Fruit fly (Drosophila melanogaster) whole organism, embryonic: ENCODE results near the gene CG34327.

Source experiments
- Atf6 ChIP-seq: fragments of 200-800 bp; sonication (Bioruptor generic); IDR thresholded peaks from 2 replicates; pipeline ENCODE4 v1.3.6; 2022; ENCODE audit warnings: missing biosample characterization, missing genetic modification characterization
- CG10209 ChIP-seq: fragments of 200-800 bp; sonication (Bioruptor generic); optimal IDR thresholded peaks from 3 replicates; lab custom pipeline; 2017; ENCODE audit warnings: missing biosample characterization, mild to moderate bottlenecking, missing genetic modification characterization, missing genetic modification reagents
- CG10321 ChIP-seq: fragments of 200-800 bp; sonication (Bioruptor generic); IDR thresholded peaks from 2 replicates; pipeline ENCODE4 v1.3.6; 2022; ENCODE audit warnings: missing biosample characterization, missing genetic modification characterization
- CG11247 ChIP-seq: fragments of 200-800 bp; sonication (Bioruptor generic); IDR thresholded peaks from 2 replicates; pipeline ENCODE4 v1.3.6; 2022; ENCODE audit warnings: missing biosample characterization, missing genetic modification characterization
- CG1233 ChIP-seq: fragments of 200-800 bp; sonication (Bioruptor generic); optimal IDR thresholded peaks from 4 replicates; lab custom pipeline; 2018; ENCODE audit warnings: missing biosample characterization, mild to moderate bottlenecking, missing genetic modification characterization
- CG12769 ChIP-seq: fragments of 200-800 bp; sonication (Bioruptor generic); optimal IDR thresholded peaks from 2 replicates; lab custom pipeline; 2019; ENCODE audit warnings: missing biosample characterization, mild to moderate bottlenecking, missing genetic modification characterization, moderate library complexity
- CG14050 ChIP-seq: fragments of 200-800 bp; sonication (Bioruptor generic); IDR thresholded peaks from 3 replicates; pipeline ENCODE4 v1.3.6; 2022; ENCODE audit warnings: missing biosample characterization, missing genetic modification characterization
- CG18619 ChIP-seq: fragments of 200-800 bp; sonication (Bioruptor generic); optimal IDR thresholded peaks from 3 replicates; lab custom pipeline; 2017; ENCODE audit warnings: missing biosample characterization, mild to moderate bottlenecking, missing genetic modification characterization
- CG4328 ChIP-seq: fragments of 200-800 bp; sonication (Bioruptor generic); optimal IDR thresholded peaks from 3 replicates; lab custom pipeline; 2017; ENCODE audit warnings: missing biosample characterization, missing genetic modification reagents, missing genetic modification characterization
- CG4360 ChIP-seq: fragments of 200-800 bp; sonication (Bioruptor generic); IDR thresholded peaks from 2 replicates; pipeline ENCODE4 v1.3.6; 2022; ENCODE audit warnings: missing biosample characterization, missing genetic modification characterization
- CG4424 ChIP-seq: fragments of 200-800 bp; sonication (Bioruptor generic); optimal IDR thresholded peaks from 3 replicates; lab custom pipeline; 2016; ENCODE audit warnings: missing biosample characterization, missing genetic modification characterization
- CG6765 ChIP-seq: fragments of 200-800 bp; sonication (Bioruptor generic); optimal IDR thresholded peaks from 3 replicates; lab custom pipeline; 2017; ENCODE audit warnings: missing biosample characterization, mild to moderate bottlenecking, missing genetic modification characterization
- CG8290 ChIP-seq, 3 experiments: fragments of 200-800 bp; sonication (Bioruptor generic); optimal IDR thresholded peaks; 2 replicates each; lab custom pipeline; 2016 to 2019; ENCODE audit warnings: missing biosample characterization in 3 of 3, missing genetic modification characterization in 3 of 3, mild to moderate bottlenecking in 2 of 3, moderate library complexity in 1 of 3
- CG8388 ChIP-seq: fragments of 200-800 bp; sonication (Bioruptor generic); optimal IDR thresholded peaks from 2 replicates; lab custom pipeline; 2019; ENCODE audit warnings: missing biosample characterization, mild to moderate bottlenecking, missing genetic modification characterization, moderate library complexity
- Chrac-16 ChIP-seq: fragments of 200-800 bp; sonication (Bioruptor generic); optimal IDR thresholded peaks from 3 replicates; lab custom pipeline; 2016; ENCODE audit warnings: missing biosample characterization, missing genetic modification characterization
- D19B ChIP-seq: fragments of 200-800 bp; sonication (Bioruptor generic); optimal IDR thresholded peaks from 2 replicates; lab custom pipeline; 2017; ENCODE audit warnings: missing biosample characterization, mild to moderate bottlenecking, missing genetic modification characterization
- Dll ChIP-seq: fragments of 200-800 bp; sonication (Bioruptor generic); IDR thresholded peaks from 4 replicates; pipeline ENCODE4 v1.3.6; 2022; ENCODE audit warnings: missing biosample characterization, missing genetic modification characterization; ENCODE audit not compliant: partially characterized antibody
- Elba2 ChIP-seq: fragments of 200-800 bp; sonication (Bioruptor generic); optimal IDR thresholded peaks from 3 replicates; lab custom pipeline; 2016; ENCODE audit warnings: missing biosample characterization, missing genetic modification characterization
- Ets65A ChIP-seq: fragments of 200-800 bp; sonication (Bioruptor generic); peaks from one replicate; lab custom pipeline; 2016; ENCODE audit warnings: missing biosample characterization, missing genetic modification characterization
- Lhr ChIP-seq: fragments of 200-800 bp; sonication (Bioruptor generic); optimal IDR thresholded peaks from 3 replicates; lab custom pipeline; 2017; ENCODE audit warnings: mild to moderate bottlenecking, missing biosample characterization, missing genetic modification reagents, missing genetic modification characterization
- MTF-1 ChIP-seq: fragments of 200-800 bp; sonication (Bioruptor generic); optimal IDR thresholded peaks from 2 replicates; lab custom pipeline; 2018; ENCODE audit warnings: missing biosample characterization, mild to moderate bottlenecking, missing genetic modification characterization, borderline replicate concordance
- Max ChIP-seq: fragments of 200-800 bp; sonication (Bioruptor generic); optimal IDR thresholded peaks from 2 replicates; lab custom pipeline; 2016; ENCODE audit warnings: missing biosample characterization, mild to moderate bottlenecking, missing genetic modification characterization
- NK7.1 ChIP-seq: fragments of 200-800 bp; sonication (Bioruptor generic); optimal IDR thresholded peaks from 3 replicates; lab custom pipeline; 2016; ENCODE audit warnings: missing biosample characterization, missing genetic modification characterization
- Scr ChIP-seq: fragments of 200-800 bp; sonication (Bioruptor generic); IDR thresholded peaks from 2 replicates; pipeline ENCODE4 v1.3.6; 2022; ENCODE audit warnings: missing biosample characterization, missing genetic modification characterization; ENCODE audit not compliant: partially characterized antibody
- Sox102F ChIP-seq: fragments of 200-800 bp; sonication (Bioruptor generic); optimal IDR thresholded peaks from 2 replicates; lab custom pipeline; 2018; ENCODE audit warnings: missing biosample characterization, mild to moderate bottlenecking, missing genetic modification characterization, moderate library complexity
- Stat92E ChIP-seq, 3 experiments: fragments of >200 bp in 2 of 3; fragments of 200-800 bp in 1 of 3; sonication (Bioruptor generic) in 1 of 3; optimal IDR thresholded peaks; 2 replicates each; lab custom pipeline; 2017 to 2019; ENCODE audit warnings: missing biosample characterization in 3 of 3, missing genetic modification characterization in 3 of 3, mild to moderate bottlenecking in 1 of 3, moderate library complexity in 1 of 3
- Xrp1 ChIP-seq: fragments of 200-800 bp; sonication (Bioruptor generic); IDR thresholded peaks from 2 replicates; pipeline ENCODE4 v1.3.6; 2022; ENCODE audit warnings: missing biosample characterization, missing genetic modification characterization
- ap ChIP-seq: fragments of 200-800 bp; sonication (Bioruptor generic); IDR thresholded peaks from 2 replicates; pipeline ENCODE4 v1.3.6; 2022; ENCODE audit warnings: missing biosample characterization, missing genetic modification characterization
- bab2 ChIP-seq: fragments of 200-800 bp; sonication (Bioruptor generic); optimal IDR thresholded peaks from 2 replicates; lab custom pipeline; 2016; ENCODE audit warnings: missing biosample characterization, missing genetic modification characterization
- bsh ChIP-seq, 2 experiments: fragments of 200-800 bp; sonication (Bioruptor generic); optimal IDR thresholded peaks; 2 replicates each; lab custom pipeline; 2017 to 2018; ENCODE audit warnings: mild to moderate bottlenecking in 2 of 2, missing biosample characterization in 2 of 2, missing genetic modification characterization in 2 of 2, moderate library complexity in 1 of 2
- cg ChIP-seq: fragments of 200-800 bp; sonication (Bioruptor generic); optimal IDR thresholded peaks from 3 replicates; lab custom pipeline; 2019; ENCODE audit warnings: missing biosample characterization, mild to moderate bottlenecking, missing genetic modification characterization, moderate library complexity
- crc ChIP-seq: fragments of 200-800 bp; sonication (Bioruptor generic); optimal IDR thresholded peaks from 2 replicates; lab custom pipeline; 2016; ENCODE audit warnings: missing biosample characterization, missing genetic modification characterization
- dan ChIP-seq: fragments of 200-800 bp; sonication (Bioruptor generic); IDR thresholded peaks from 2 replicates; pipeline ENCODE4 v1.3.6; 2022; ENCODE audit warnings: missing biosample characterization, missing genetic modification characterization
- ken ChIP-seq: fragments of 200-800 bp; sonication (Bioruptor generic); IDR thresholded peaks from 3 replicates; pipeline ENCODE4 v1.3.6; 2022; ENCODE audit warnings: missing biosample characterization, missing genetic modification characterization
- trh ChIP-seq: fragments of 200-800 bp; sonication (Bioruptor generic); optimal IDR thresholded peaks from 2 replicates; lab custom pipeline; 2016; ENCODE audit warnings: missing biosample characterization, missing genetic modification characterization

CG34327 gene

DNA sequence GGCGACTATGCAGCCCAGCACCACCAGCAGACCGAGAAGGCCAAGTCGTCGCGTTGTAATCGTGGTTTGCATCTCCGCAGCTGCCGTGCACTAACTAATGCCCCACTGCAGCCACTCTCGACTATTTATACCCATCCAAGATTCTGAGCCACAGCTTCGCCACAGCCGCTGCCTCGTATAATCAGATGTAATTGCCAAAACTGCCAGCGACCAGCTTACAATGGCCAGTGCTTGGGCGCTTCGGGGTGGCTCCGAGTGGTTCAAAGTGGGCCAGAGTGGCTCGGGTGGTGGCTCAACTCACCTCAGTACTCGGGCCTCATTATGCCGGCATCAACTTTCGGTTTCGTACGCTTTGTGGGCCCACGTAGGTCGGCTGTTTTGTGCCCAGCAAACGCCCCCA lies at the start of gene CG34327:
CG34327 (minus strand) TSS at position 101 of the 400 bp plus-strand sequence.
- TF ChIP-seq Stat92E (GFP tag; optimal IDR thresholded peaks at IDR 0.05; lab: Kevin White, UChicago) (no peak), CG1233 (no peak), crc (GFP tag; lab: Kevin White, UChicago) (no peak), bsh (GFP tag; optimal IDR thresholded peaks at IDR 0.05; lab: Kevin White, UChicago) (no peak), CG10209 (GFP tag; lab: Kevin White, UChicago) (no peak), trh (GFP tag; lab: Kevin White, UChicago) (no peak), CG8388 (GFP tag; lab: Kevin White, UChicago) (no peak), D19B (GFP tag; lab: Kevin White, UChicago) (no peak), MTF-1 (GFP tag; lab: Kevin White, UChicago) (no peak), Max (no peak), CG18619 (GFP tag; lab: Kevin White, UChicago) (no peak), Ets65A (GFP tag; lab: Kevin White, UChicago) (no peak), ap (GFP tag; lab: Robert Waterston, UW) (no peak), NK7.1 (GFP tag; lab: Kevin White, UChicago) (no peak), CG10321 (GFP tag; lab: Robert Waterston, UW) (no peak), Scr (GFP tag; lab: Robert Waterston, UW) (no peak)
- TF ChIP-seq, all 482 proteins: peak for 0

DNA sequence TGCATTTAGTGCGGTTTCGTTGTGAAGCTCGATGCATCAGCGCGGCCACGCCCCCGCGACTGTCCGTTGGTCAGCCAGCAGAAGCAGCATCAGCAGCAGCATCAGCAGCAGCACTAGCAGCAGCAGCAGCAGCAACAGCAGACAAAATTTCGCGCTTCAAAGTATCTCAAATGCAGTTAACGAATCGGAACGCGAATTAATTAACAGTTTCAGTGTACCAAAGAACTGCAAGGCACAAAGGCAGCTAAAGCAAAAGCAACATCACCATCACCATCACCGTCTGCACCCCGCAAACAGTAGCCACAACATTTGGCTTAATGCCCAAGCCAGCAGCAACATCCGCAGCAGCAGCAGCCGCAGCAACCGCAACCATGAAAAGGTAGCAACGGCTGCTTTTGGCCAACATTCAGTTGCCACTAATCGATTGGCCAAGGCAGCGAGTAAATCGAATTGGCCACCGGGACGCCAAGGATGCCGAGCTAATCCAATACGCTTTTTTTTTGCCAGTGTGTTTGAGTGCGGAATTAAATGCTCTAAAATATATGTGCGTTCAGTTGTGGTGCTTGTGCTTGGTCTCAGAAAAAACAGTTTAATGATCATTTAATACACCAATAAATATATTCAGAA lies 41.9 kb upstream of the CG34327 start:
- TF ChIP-seq cg (GFP tag; lab: Kevin White, UChicago) (no peak), ken (GFP tag; lab: Robert Waterston, UW) (no peak), CG14050 (GFP tag; lab: Robert Waterston, UW) (no peak), Chrac-16 (GFP tag; lab: Kevin White, UChicago) (no peak), Xrp1 (no peak), Elba2 (peak; percentile 65)

DNA sequence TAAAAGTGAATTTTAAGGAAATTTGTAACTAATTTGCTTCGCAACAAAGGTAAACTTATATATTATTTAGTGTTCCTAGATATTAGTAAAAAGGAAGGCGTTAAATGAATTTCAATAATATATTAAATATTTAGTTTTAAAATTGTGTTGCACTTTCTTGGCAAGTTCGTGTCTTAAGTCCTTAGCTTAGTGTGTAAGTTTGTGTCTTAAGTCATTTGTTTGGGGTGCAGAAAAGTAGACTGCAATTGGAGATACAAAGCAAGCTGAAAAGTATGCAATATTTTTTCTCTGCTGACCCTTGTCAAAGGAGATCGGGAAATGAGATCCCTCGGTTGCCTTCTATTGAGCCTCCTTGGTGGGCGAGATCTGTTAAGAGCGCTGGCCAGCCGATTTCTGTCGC lies 38.4 kb upstream of the CG34327 start:
- TF ChIP-seq CG4360 = no peak
- no peak for TF ChIP-seq bab2 (GFP tag; lab: Kevin White, UChicago)
- no peak for TF ChIP-seq CG12769 (tag; lab: Kevin White, UChicago)
- no peak for TF ChIP-seq Dll (GFP tag; lab: Robert Waterston, UW)
- no peak for TF ChIP-seq Sox102F (GFP tag; lab: Kevin White, UChicago)
- TF ChIP-seq dan (GFP tag; lab: Robert Waterston, UW) = no peak
- no peak for TF ChIP-seq Lhr (GFP tag; lab: Kevin White, UChicago)
- no peak for TF ChIP-seq CG4424 (GFP tag; lab: Kevin White, UChicago)
- no peak for TF ChIP-seq CG4328 (GFP tag; lab: Kevin White, UChicago)
- no peak for TF ChIP-seq Atf6
- TF ChIP-seq CG11247 (GFP tag; lab: Robert Waterston, UW) = peak; percentile 94
- no peak for TF ChIP-seq CG8290 (GFP tag; optimal IDR thresholded peaks at IDR 0.05; lab: Kevin White, UChicago)
- TF ChIP-seq CG8290 (tag; optimal IDR thresholded peaks at IDR 0.05; lab: Kevin White, UChicago) = peak in 1 of 2 experiments; percentile 32
- TF ChIP-seq CG6765 (GFP tag; lab: Kevin White, UChicago) = no peak
